Worm (Caenorhabditis elegans) whole organism, early embryonic: Measurements from ENCODE around the gene frm-8.

Source experiments
- B0310.2 ChIP-seq: sonication (generic microtip); optimal IDR thresholded peaks from 2 replicates; lab custom pipeline; 2016; ENCODE audit warnings: mild to moderate bottlenecking, missing genetic modification characterization, missing compliant biosample characterization
- F13C5.2 ChIP-seq: sonication (generic microtip); optimal IDR thresholded peaks from 2 replicates; lab custom pipeline; 2017; ENCODE audit warnings: mild to moderate bottlenecking, missing genetic modification characterization, inconsistent platforms, missing compliant biosample characterization
- aly-1 ChIP-seq: sonication (generic microtip); optimal IDR thresholded peaks from 2 replicates; lab custom pipeline; 2016; ENCODE audit warnings: missing genetic modification characterization, missing compliant biosample characterization
- ama-1 ChIP-seq: fragments of 150-350 bp; optimal IDR thresholded peaks from 2 replicates; lab custom pipeline; 2014
- ceh-13 ChIP-seq: fragments of 200-800 bp; sonication (Bioruptor generic); optimal IDR thresholded peaks from 2 replicates; lab custom pipeline; 2018; ENCODE audit warnings: mild to moderate bottlenecking, missing genetic modification characterization, missing compliant biosample characterization
- ceh-36 ChIP-seq: sonication (generic microtip); optimal IDR thresholded peaks from 2 replicates; lab custom pipeline; 2016; ENCODE audit warnings: missing genetic modification characterization, inconsistent platforms, missing compliant biosample characterization
- ets-7 ChIP-seq: sonication (generic microtip); optimal IDR thresholded peaks from 2 replicates; lab custom pipeline; 2016; ENCODE audit warnings: missing genotype, missing genetic modification characterization, missing compliant biosample characterization
- flt-1 ChIP-seq: fragments of 200-800 bp; sonication (Bioruptor generic); IDR thresholded peaks from 2 replicates; pipeline ENCODE4 v1.3.6; 2022; ENCODE audit warnings: missing genetic modification characterization, missing compliant biosample characterization
- hmbx-1 ChIP-seq: sonication (generic microtip); optimal IDR thresholded peaks from 2 replicates; lab custom pipeline; 2016; ENCODE audit warnings: mild to moderate bottlenecking, missing genetic modification characterization, missing compliant biosample characterization
- hmg-4 ChIP-seq: fragments of 200-800 bp; sonication (Bioruptor generic); optimal IDR thresholded peaks from 2 replicates; lab custom pipeline; 2018; ENCODE audit warnings: mild to moderate bottlenecking, missing genetic modification characterization, missing compliant biosample characterization
- hnd-1 ChIP-seq: sonication (generic microtip); optimal IDR thresholded peaks from 2 replicates; lab custom pipeline; 2016; ENCODE audit warnings: missing genetic modification characterization, missing compliant biosample characterization
- pes-1 ChIP-seq: fragments of 200-800 bp; sonication (Bioruptor generic); IDR thresholded peaks from 2 replicates; pipeline ENCODE4 v1.3.6; 2022; ENCODE audit warnings: missing genetic modification reagents, missing genetic modification characterization, missing compliant biosample characterization
- scrt-1 ChIP-seq: fragments of 200-800 bp; sonication (Bioruptor generic); IDR thresholded peaks from 2 replicates; pipeline ENCODE4 v1.3.6; 2022; ENCODE audit warnings: missing genetic modification characterization, missing compliant biosample characterization
- sea-1 ChIP-seq: fragments of 200-800 bp; sonication (Bioruptor generic); conservative IDR thresholded peaks from 2 replicates; pipeline ENCODE4 v1.3.6; 2022; ENCODE audit warnings: missing genetic modification characterization, missing compliant biosample characterization
- tbx-11 ChIP-seq: fragments of 200-800 bp; sonication (Bioruptor generic); IDR thresholded peaks from 2 replicates; pipeline ENCODE4 v1.3.6; 2022; ENCODE audit warnings: missing genetic modification characterization, missing compliant biosample characterization
- tbx-37 ChIP-seq: fragments of 200-800 bp; sonication (Bioruptor generic); conservative IDR thresholded peaks from 2 replicates; pipeline ENCODE4 v1.3.6; 2022; ENCODE audit warnings: missing genetic modification reagents, missing genetic modification characterization, missing compliant biosample characterization
- tra-4 ChIP-seq: sonication (generic microtip); optimal IDR thresholded peaks from 2 replicates; lab custom pipeline; 2017; ENCODE audit warnings: missing genetic modification characterization, missing compliant biosample characterization

Gene frm-8

ce11 chrIII:3253736-3254135, 34.8 kb upstream of the frm-8 start:
- TF ChIP-seq hmbx-1 (tag; lab: Kevin White, UChicago) (no peak), tbx-11 (GFP tag; lab: Robert Waterston, UW) (no peak), flt-1 (no peak), F13C5.2 (tag; lab: Kevin White, UChicago) (no peak), sea-1 (GFP tag; lab: Robert Waterston, UW) (no peak), pes-1 (no peak), hmg-4 (no peak), tbx-37 (no peak)

- TF ChIP-seq tbx-11 (GFP tag; lab: Robert Waterston, UW) (no peak), aly-1 (tag; lab: Kevin White, UChicago) (no peak), hmg-4 (no peak), B0310.2 (tag; lab: Kevin White, UChicago) (no peak), ceh-13 (GFP tag; lab: Kevin White, UChicago) (no peak), ceh-36 (tag; lab: Kevin White, UChicago) (no peak), scrt-1 (GFP tag; lab: Robert Waterston, UW) (no peak), hnd-1 (no peak), tbx-37 (no peak), hmbx-1 (tag; lab: Kevin White, UChicago) (no peak), F13C5.2 (tag; lab: Kevin White, UChicago) (no peak), ets-7 (tag; lab: Kevin White, UChicago) (no peak), tra-4 (tag; lab: Kevin White, UChicago) (no peak), sea-1 (GFP tag; lab: Robert Waterston, UW) (no peak), ama-1 (lab: Kevin White, UChicago) (no peak)
Measured at ce11 chrIII:3253043-3253442, 34.1 kb upstream of the frm-8 start, which contains the start of gene Y53G8AL.3. TSS of gene Y53G8AL.3 (minus strand) at chrIII:3253143.

ce11 chrIII:3250596-3251112, 31.7 kb upstream of the frm-8 start, which contains the start of gene Y53G8AL.4:
TSS of gene Y53G8AL.4 (minus strand) at chrIII:3250646.
- TF ChIP-seq tbx-37 (no peak), pes-1 (peak; percentile 27; the same call in 1 of the 2 replicates)

ce11 chrIII:3249038-3249420, 30.1 kb upstream of the frm-8 start:
- peak; percentile 63 for TF ChIP-seq pes-1
- peak; percentile 65; the same call in 1 of the 2 replicates for TF ChIP-seq flt-1
- no peak for TF ChIP-seq B0310.2 (tag; lab: Kevin White, UChicago)
- TF ChIP-seq ceh-13 (GFP tag; lab: Kevin White, UChicago): no peak
- no peak for TF ChIP-seq F13C5.2 (tag; lab: Kevin White, UChicago)
- TF ChIP-seq hnd-1: peak; percentile 27
- no peak for TF ChIP-seq hmbx-1 (tag; lab: Kevin White, UChicago)
- TF ChIP-seq scrt-1 (GFP tag; lab: Robert Waterston, UW): no peak
- no peak for TF ChIP-seq sea-1 (GFP tag; lab: Robert Waterston, UW)
- TF ChIP-seq hmg-4: no peak
- no peak for TF ChIP-seq tra-4 (tag; lab: Kevin White, UChicago)
- 0 out of 2 replicates have a peak, but pooled peaks have one; percentile 57 for TF ChIP-seq tbx-11 (GFP tag; lab: Robert Waterston, UW)

- TF ChIP-seq ets-7 (tag; lab: Kevin White, UChicago) (no peak), F13C5.2 (tag; lab: Kevin White, UChicago) (peak; percentile 27), tbx-37 (no peak)
Measured at ce11 chrIII:3248307-3249037, 29.5 kb upstream of the frm-8 start, which contains the start of gene nduf-9. TSS of gene nduf-9 (minus strand) at chrIII:3248575.

ce11 chrIII:3242379-3242778, 23.4 kb upstream of the frm-8 start:
- TF ChIP-seq aly-1 (tag; lab: Kevin White, UChicago) (no peak), sea-1 (GFP tag; lab: Robert Waterston, UW) (no peak), pes-1 (no peak), flt-1 (no peak), ceh-13 (GFP tag; lab: Kevin White, UChicago) (no peak), scrt-1 (GFP tag; lab: Robert Waterston, UW) (no peak), tbx-37 (no peak), ets-7 (tag; lab: Kevin White, UChicago) (no peak)

ce11 chrIII:3241943-3242342, 23.0 kb upstream of the frm-8 start:
- no peak for TF ChIP-seq tbx-37
- no peak for TF ChIP-seq ama-1 (lab: Kevin White, UChicago)
- no peak for TF ChIP-seq F13C5.2 (tag; lab: Kevin White, UChicago)
- TF ChIP-seq ets-7 (tag; lab: Kevin White, UChicago): no peak
- TF ChIP-seq flt-1: no peak
- no peak for TF ChIP-seq ceh-36 (tag; lab: Kevin White, UChicago)
- no peak for TF ChIP-seq hmg-4

ce11 chrIII:3241361-3241760, 22.4 kb upstream of the frm-8 start:
- TF ChIP-seq ceh-36 (tag; lab: Kevin White, UChicago): no peak
- TF ChIP-seq F13C5.2 (tag; lab: Kevin White, UChicago): no peak
- no peak for TF ChIP-seq flt-1
- no peak for TF ChIP-seq pes-1
- no peak for TF ChIP-seq ama-1 (lab: Kevin White, UChicago)
- TF ChIP-seq hmg-4: no peak
- TF ChIP-seq tbx-11 (GFP tag; lab: Robert Waterston, UW): no peak
- no peak for TF ChIP-seq hnd-1
- TF ChIP-seq ets-7 (tag; lab: Kevin White, UChicago): no peak
- TF ChIP-seq B0310.2 (tag; lab: Kevin White, UChicago): no peak
- TF ChIP-seq aly-1 (tag; lab: Kevin White, UChicago): no peak
- TF ChIP-seq tra-4 (tag; lab: Kevin White, UChicago): no peak
- TF ChIP-seq ceh-13 (GFP tag; lab: Kevin White, UChicago): no peak
- no peak for TF ChIP-seq scrt-1 (GFP tag; lab: Robert Waterston, UW)
- TF ChIP-seq tbx-37: no peak
- no peak for TF ChIP-seq hmbx-1 (tag; lab: Kevin White, UChicago)
- TF ChIP-seq sea-1 (GFP tag; lab: Robert Waterston, UW): no peak
